Worm (Caenorhabditis elegans): Measurements from ENCODE around the gene dsh-1.

- TF ChIP-seq ztf-16 (tag; optimal IDR thresholded peaks at IDR 0.05) (no peak), ama-1 (optimal IDR thresholded peaks at IDR 0.05) (no peak), fkh-10 (GFP tag; optimal IDR thresholded peaks at IDR 0.05) (no peak), unc-86 (tag; optimal IDR thresholded peaks at IDR 0.05) (no peak), lim-6 (tag; optimal IDR thresholded peaks at IDR 0.05) (no peak), pag-3 (tag; optimal IDR thresholded peaks at IDR 0.05; ENCODE audit: borderline replicate concordance) (no peak), lin-11 (tag; optimal IDR thresholded peaks at IDR 0.05) (no peak), nfya-1 (tag; optimal IDR thresholded peaks at IDR 0.05) (no peak)
Observed at ce11 chrII:5172451-5172850, 52.7 kb downstream of the dsh-1 start, which contains the start of gene C27D6.1.

Measured in whole organism, late embryonic.